Fruit fly (Drosophila melanogaster): ENCODE data around the gene Nepl8.

Nepl8 gene

dm6 chr2L:16536501-16536900, 48.6 kb downstream of the Nepl8 start (continued):
- TF ChIP-seq CG6276 (GFP tag; optimal IDR thresholded peaks at IDR 0.05) (no peak), Blimp-1 (GFP tag; optimal IDR thresholded peaks at IDR 0.05) (peak; percentile 33), CG11762 (GFP tag; optimal IDR thresholded peaks at IDR 0.05; ENCODE audit: insufficient read depth) (no peak), Eip93F (GFP tag; optimal IDR thresholded peaks at IDR 0.05) (peak; percentile 70), svp (GFP tag) (no peak), CG1621 (tag; optimal IDR thresholded peaks at IDR 0.05) (no peak), Met (GFP tag; optimal IDR thresholded peaks at IDR 0.05) (no peak), CG3032 (tag; optimal IDR thresholded peaks at IDR 0.05) (peak; percentile 29), CG8319 (GFP tag; optimal IDR thresholded peaks at IDR 0.05) (no peak), CG15336 (GFP tag; IDR thresholded peaks at IDR 0.05) (no peak), Hr4 (GFP tag; optimal IDR thresholded peaks at IDR 0.05) (no peak), fd85E (GFP tag; optimal IDR thresholded peaks at IDR 0.05) (peak; percentile 30), CG6808 (GFP tag; optimal IDR thresholded peaks at IDR 0.05) (peak; percentile 68), CG6163 (GFP tag; IDR thresholded peaks at IDR 0.05) (peak; percentile 40; the same call in 2 of the 3 replicates), Gug (GFP tag; IDR thresholded peaks at IDR 0.05) (no peak), Sox14 (GFP tag; optimal IDR thresholded peaks at IDR 0.05) (peak; percentile 51), fd59A (GFP tag; optimal IDR thresholded peaks at IDR 0.05) (no peak), Hr38 (GFP tag; optimal IDR thresholded peaks at IDR 0.05) (no peak), Eip78C (GFP tag) (peak; percentile 81), CG6792 (GFP tag; optimal IDR thresholded peaks at IDR 0.05) (no peak), lz (GFP tag; optimal IDR thresholded peaks at IDR 0.05) (no peak), salr (GFP tag; optimal IDR thresholded peaks at IDR 0.05) (peak in 1 of 2 experiments; percentile 17)

DNA sequence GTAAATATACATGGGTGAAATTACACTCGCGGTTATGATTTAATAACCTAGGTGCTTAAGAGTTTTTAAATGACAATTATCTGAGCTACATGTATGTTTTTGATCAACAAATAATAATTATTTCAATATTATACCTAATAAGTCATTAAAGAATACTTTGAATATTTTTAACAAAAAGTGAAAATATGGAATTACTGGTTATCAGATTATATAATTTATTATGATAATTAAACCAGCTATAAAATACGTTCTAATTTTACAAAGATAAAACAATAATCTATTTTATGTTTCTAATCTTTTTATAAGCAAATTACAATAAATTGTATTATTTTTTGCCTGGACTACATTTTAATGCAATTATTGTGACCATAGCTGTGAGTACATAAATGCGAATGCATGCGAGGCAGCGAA, 49.1 kb downstream of the Nepl8 start:
- TF ChIP-seq eg (GFP tag; IDR thresholded peaks at IDR 0.05) = peak; percentile 40; the same call in 2 of the 3 replicates
- TF ChIP-seq CG7368 (GFP tag; optimal IDR thresholded peaks at IDR 0.05) = no peak
- TF ChIP-seq acj6 (GFP tag; optimal IDR thresholded peaks at IDR 0.05) = peak; percentile 25
- peak; percentile 54 for TF ChIP-seq svp (GFP tag)
- TF ChIP-seq Eip93F (GFP tag; optimal IDR thresholded peaks at IDR 0.05) = no peak
- peak; percentile 24 for TF ChIP-seq spab (GFP tag; optimal IDR thresholded peaks at IDR 0.05)
- no peak for TF ChIP-seq pdm3 (GFP tag; optimal IDR thresholded peaks at IDR 0.05)
- TF ChIP-seq CG34406 (GFP tag; optimal IDR thresholded peaks at IDR 0.05) = peak; percentile 33
- TF ChIP-seq Sox14 (GFP tag; optimal IDR thresholded peaks at IDR 0.05) = no peak
- TF ChIP-seq CG11902 (GFP tag; optimal IDR thresholded peaks at IDR 0.05) = no peak
- TF ChIP-seq CG15336 (GFP tag; IDR thresholded peaks at IDR 0.05) = peak; percentile 39; the same call in 1 of the 2 replicates
- TF ChIP-seq esn (GFP tag; optimal IDR thresholded peaks at IDR 0.05) = peak; percentile 37
- peak; percentile 56 for TF ChIP-seq CG8632 (GFP tag; optimal IDR thresholded peaks at IDR 0.05)
- peak; percentile 27 for TF ChIP-seq Hr4 (GFP tag; optimal IDR thresholded peaks at IDR 0.05)
- peak; percentile 69 for TF ChIP-seq Eip78C (GFP tag)
- peak; percentile 11 for TF ChIP-seq achi (GFP tag; optimal IDR thresholded peaks at IDR 0.05)
- TF ChIP-seq CG4318 (GFP tag; optimal IDR thresholded peaks at IDR 0.05) = peak; percentile 24
- TF ChIP-seq Hr39 (GFP tag; optimal IDR thresholded peaks at IDR 0.05) = no peak
- peak; percentile 65 for TF ChIP-seq CG3032 (tag; optimal IDR thresholded peaks at IDR 0.05)
- peak; percentile 13 for TF ChIP-seq CG11762 (GFP tag; optimal IDR thresholded peaks at IDR 0.05; ENCODE audit: insufficient read depth)
- peak; percentile 21 for TF ChIP-seq Ets96B (tag; optimal IDR thresholded peaks at IDR 0.05)
- TF ChIP-seq CG6276 (GFP tag; optimal IDR thresholded peaks at IDR 0.05) = peak; percentile 53
- no peak for TF ChIP-seq fd85E (GFP tag; optimal IDR thresholded peaks at IDR 0.05)
- no peak for TF ChIP-seq net (GFP tag; optimal IDR thresholded peaks at IDR 0.05)
- TF ChIP-seq Ets21C (GFP tag; optimal IDR thresholded peaks at IDR 0.05) = no peak
- peak in 1 of 2 experiments; percentile 10 for TF ChIP-seq salr (GFP tag; optimal IDR thresholded peaks at IDR 0.05)
- TF ChIP-seq fd59A (GFP tag; optimal IDR thresholded peaks at IDR 0.05) = no peak
- peak; percentile 54; the same call in 2 of the 3 replicates for TF ChIP-seq CG8119 (GFP tag; IDR thresholded peaks at IDR 0.05)
- TF ChIP-seq CG32006 (GFP tag; optimal IDR thresholded peaks at IDR 0.05) = peak; percentile 58
- TF ChIP-seq vri (GFP tag; optimal IDR thresholded peaks at IDR 0.05) = no peak
- TF ChIP-seq CG6808 (GFP tag; optimal IDR thresholded peaks at IDR 0.05) = peak; percentile 2
- TF ChIP-seq ss (GFP tag; optimal IDR thresholded peaks at IDR 0.05) = no peak
- peak; percentile 40 for TF ChIP-seq CG10631 (GFP tag; optimal IDR thresholded peaks at IDR 0.05)
- TF ChIP-seq dac (GFP tag; optimal IDR thresholded peaks at IDR 0.05) = no peak
- peak; percentile 6 for TF ChIP-seq Met (GFP tag; optimal IDR thresholded peaks at IDR 0.05)
- no peak for TF ChIP-seq CG9139 (GFP tag; optimal IDR thresholded peaks at IDR 0.05)

Data from whole organism, prepupa.